Worm (Caenorhabditis elegans): ENCODE measurements around the gene iglr-1.
"Not testable (repeated sequence)": the region's sequence is repeated elsewhere in the genome, so short reads cannot be mapped to it uniquely, and the experiment has no call there.

Gene iglr-1

DNA sequence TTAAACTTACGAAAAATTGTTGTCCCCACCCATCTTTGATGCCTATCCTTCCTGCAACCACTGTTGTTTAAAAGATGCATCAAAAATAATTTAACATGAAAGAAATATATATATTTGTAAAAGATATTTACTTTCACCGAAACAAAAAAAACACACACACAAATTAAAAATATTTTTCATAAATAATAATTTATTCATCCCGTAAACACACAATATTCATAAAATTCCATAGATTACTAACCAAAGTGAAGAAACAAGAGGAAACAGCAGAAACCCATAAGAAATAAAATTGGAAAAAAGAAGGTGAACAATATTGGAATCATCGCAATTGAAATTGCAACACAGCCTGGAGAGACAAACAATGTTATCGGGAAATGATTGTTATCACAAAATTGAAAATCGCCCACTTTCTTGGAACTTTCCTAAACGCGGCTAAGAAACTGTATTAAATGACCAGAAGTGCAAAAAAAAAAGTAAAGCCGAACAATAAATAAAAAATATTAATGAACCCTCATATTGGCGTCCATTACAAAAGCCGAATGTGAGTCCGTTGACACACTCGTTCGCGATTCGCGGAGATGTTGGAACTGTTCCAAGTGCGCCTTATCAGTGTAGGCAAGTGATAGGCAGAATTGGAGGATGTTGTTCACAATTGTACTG is 12.8 kb upstream of the iglr-1 start, which contains the start of gene slc-25A18.1:
slc-25A18.1 (minus strand) TSS at position 51 of the 660 bp plus-strand sequence.
- no peak for TF ChIP-seq unc-62 (GFP tag; optimal IDR thresholded peaks at IDR 0.05)

DNA sequence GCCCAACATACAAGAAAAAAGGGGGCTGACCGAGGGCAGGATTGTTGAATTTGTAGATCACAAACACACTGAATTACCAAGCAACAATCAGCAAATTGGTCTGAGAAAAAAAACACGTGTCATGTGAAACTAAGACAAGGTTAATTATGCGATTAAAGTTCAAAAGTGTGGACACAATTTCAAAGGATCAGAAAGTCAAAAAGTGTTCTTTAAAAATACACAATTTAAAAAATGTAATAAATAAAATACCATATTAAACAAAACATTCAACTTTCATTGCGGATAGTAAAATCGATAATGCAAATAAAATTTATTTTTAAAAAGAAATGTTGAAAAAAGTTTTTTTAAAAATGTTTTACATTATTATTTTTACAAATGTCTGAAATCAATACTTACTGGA is 7.9 kb upstream of the iglr-1 start, which contains the start of gene cutl-3:
cutl-3 (minus strand) TSS at position 101 of the 400 bp plus-strand sequence.
- no peak for TF ChIP-seq unc-62 (GFP tag; optimal IDR thresholded peaks at IDR 0.05)

DNA sequence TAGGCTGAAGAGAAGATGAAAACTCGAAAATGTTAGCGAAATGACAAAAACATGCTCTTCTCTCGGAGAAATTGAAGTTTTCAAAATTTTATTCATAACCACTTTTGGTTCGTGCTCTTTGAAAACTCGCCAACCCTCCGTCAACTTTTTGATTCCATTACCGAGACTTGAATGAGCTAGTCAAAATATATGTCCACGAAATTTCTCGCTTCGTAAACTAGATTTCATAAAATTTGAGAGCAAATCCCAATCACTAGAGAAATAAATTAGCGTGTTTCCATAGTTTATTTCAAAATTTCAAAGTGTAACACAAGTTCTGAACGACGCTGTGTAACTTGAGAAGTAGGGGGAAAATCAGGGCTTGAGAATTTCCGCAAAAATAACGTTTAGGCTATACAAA is 2.6 kb upstream of the iglr-1 start:
- no peak for TF ChIP-seq unc-62 (GFP tag; optimal IDR thresholded peaks at IDR 0.05)

DNA sequence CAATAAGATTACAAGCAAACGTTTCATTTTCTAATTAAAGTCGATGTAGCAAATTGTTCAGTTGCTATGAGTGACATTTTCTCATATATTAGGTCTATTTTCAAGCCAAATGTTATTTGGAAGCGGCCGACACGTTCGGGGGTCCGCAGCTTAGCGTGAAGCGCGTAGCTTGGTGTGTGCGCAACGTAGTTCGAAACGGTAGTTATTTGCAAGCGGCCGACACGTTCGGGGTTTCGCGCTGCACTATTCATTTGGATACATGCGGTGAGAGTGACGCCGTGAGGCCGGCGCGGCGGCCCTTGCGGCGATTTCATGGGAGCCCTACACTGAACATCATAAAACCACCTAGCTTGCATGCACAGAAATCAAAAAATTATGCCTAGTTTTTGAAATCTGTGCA is 3.0 kb downstream of the iglr-1 start:
- TF ChIP-seq unc-62 (GFP tag; optimal IDR thresholded peaks at IDR 0.05): no peak

DNA sequence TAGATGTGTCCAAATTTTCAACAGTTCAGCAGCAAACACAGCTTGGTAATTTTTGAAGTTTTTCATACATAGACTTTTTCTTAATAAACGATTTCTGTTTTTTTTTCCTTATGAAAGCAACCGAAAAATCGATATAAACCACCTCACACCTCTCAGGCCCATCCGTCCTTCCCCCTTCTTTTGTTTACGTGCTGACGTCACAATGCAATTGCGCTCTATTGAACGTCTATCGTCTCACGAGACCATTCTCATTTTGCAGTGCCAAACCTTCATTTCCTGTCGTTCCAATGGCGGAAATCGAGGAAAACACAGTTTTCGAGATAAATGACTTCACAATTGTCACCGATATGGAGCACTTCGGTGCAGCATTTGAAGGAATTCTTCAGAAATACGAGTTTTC is 7.9 kb downstream of the iglr-1 start, which contains the start of gene rbg-1:
rbg-1 (plus strand) TSS at position 260 of the 400 bp plus-strand sequence.
- TF ChIP-seq unc-62 (GFP tag; optimal IDR thresholded peaks at IDR 0.05): no peak

DNA sequence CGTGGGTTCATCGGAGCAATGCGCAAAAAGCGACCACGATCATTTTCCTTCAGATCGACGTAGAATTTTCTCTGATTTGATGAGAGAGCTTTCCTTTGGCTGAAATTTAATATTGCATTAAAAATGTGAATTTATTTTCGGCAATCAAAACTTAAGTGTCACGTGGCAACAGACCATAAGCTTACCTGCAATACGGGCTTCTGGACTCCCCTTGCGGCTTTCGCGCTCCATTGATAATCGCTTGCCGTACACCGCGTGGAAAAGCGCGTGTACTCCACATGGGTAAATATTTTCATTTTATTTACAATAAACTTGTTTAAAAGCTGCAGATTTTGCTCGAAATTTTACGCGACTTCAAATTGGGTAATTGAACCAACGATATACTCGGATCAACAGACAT is 8.7 kb downstream of the iglr-1 start, which contains the start of gene plp-2:
plp-2 (minus strand) TSS at position 280 of the 400 bp plus-strand sequence.
- no peak for TF ChIP-seq unc-62 (GFP tag; optimal IDR thresholded peaks at IDR 0.05)

DNA sequence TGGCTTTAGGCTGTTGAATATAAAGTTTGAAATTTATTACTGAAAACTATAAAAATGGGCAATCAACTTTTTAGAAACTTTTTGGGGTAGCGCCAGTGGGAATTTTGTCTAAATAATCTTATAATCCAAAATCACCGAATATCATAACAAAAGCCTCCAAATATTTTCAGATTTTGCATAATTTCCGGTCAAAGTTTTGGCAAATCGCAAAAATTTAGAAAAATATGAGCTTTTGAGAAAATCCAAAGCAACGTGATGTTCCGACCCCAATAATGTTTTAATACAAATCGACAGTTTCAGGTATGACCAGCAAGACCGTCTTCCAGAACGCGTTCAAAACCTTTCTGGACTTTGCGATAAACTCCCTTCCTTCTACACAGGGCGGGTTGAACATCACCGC is 11.8 kb downstream of the iglr-1 start, which contains the start of gene emre-1:
emre-1 (plus strand) TSS at position 301 of the 400 bp plus-strand sequence.
- no peak for TF ChIP-seq unc-62 (GFP tag; optimal IDR thresholded peaks at IDR 0.05)

DNA sequence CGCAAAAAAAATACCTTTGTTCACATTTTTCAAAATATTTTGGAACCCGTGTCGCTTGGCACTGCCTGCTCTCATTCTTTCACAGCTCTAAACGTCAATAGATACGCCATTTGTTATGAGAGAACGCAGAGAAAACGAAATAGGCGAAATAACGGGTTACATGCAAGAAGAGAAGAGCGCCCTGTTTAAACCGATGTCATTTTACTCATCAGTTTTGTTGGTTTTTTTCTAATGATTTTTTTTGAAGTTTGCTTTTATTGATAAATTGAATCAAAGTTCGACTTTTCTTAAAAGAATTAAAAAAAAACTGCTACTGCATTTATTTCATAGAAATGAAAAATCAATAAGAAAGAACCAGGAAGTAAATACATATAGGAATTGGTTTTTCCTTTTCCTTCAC is 12.4 kb downstream of the iglr-1 start:
- TF ChIP-seq unc-62 (GFP tag; optimal IDR thresholded peaks at IDR 0.05): no peak

DNA sequence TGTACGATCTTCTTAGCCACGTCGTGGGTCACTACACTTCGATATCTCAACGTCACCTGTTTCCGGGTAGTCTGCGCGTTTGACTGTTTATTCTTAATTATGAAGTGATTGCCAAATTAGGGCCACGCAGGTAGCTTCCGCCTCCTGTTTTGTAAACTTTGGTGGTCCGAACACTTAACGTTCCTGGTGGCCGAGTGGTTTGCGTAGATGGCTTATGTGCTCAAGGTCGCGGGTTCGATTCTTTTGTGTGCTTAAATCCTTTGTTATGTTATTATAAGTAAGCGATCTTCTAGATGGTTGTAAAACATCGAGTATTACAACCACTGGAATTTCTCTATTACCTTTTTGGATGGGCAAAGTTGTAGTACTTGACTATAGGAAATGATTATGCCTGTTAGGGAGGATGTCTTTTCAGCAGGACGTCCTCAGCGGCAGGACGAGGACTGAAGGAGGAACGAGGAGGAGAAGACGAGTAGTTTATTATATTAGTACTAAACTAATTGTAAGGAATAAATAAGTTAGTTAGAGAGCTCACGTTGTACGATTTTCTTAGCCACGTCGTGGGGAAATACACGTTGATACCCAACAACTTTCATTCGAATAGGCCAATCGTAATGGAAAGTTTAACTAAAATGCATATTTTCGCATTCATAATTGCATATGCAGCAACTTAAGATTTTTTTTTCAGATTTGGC is 14.2 kb downstream of the iglr-1 start:
- TF ChIP-seq unc-62 (GFP tag; optimal IDR thresholded peaks at IDR 0.05): no peak

DNA sequence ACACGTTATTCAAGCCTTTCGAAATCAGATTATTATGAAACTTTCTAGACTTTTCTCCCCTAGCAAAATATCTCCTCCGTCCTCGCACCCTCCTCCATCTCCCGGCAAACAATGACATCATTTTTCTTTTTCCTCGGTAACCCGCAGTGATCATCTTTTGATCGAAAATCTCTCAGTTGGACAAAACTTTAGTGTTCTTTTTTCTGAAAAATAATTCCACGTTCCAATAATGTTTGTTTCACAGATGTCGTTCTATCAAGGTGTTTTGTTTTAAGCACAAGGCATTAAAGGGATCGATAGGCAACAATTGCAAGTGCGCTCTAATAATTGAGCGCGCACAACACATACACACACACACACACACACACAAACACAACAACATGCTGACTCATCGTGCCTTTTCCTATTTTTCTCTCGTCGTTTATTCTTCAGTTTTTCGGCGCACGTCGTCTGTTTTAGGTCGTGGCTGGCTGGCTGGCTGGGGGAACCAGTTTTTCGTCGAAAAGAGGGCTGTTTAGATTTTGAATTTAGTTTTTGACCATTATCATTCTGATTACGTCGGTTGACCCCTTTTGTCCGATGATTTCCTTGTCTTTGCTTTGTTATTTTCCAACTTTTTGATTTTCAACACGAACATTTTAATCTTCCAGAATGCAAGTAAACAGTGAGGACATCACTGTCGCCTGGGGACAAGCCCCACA is 15.6 kb downstream of the iglr-1 start, which contains the start of gene F20D1.3:
F20D1.3 (plus strand) TSS at position 651 of the 701 bp plus-strand sequence.
- no peak for TF ChIP-seq unc-62 (GFP tag; optimal IDR thresholded peaks at IDR 0.05)

DNA sequence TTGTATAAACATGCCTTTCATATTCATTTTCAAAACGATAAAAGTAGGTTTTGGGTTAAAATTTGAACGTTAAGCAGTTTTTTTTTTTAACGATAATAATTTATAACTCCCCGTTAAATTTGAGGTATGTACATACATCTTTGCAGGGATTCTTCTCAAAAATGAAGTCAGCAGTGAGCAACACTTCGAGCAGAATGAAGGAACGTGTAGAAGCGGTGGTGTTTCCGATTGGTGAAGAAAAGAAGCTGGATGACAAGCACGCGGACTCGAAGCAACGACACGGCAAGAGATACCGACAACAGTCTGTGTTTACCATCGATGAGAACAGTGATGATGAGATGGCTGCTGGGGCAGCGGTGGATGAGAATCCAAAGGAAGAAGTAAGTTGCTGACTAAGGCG is 18.1 kb downstream of the iglr-1 start:
- no peak for TF ChIP-seq unc-62 (GFP tag; optimal IDR thresholded peaks at IDR 0.05)

DNA sequence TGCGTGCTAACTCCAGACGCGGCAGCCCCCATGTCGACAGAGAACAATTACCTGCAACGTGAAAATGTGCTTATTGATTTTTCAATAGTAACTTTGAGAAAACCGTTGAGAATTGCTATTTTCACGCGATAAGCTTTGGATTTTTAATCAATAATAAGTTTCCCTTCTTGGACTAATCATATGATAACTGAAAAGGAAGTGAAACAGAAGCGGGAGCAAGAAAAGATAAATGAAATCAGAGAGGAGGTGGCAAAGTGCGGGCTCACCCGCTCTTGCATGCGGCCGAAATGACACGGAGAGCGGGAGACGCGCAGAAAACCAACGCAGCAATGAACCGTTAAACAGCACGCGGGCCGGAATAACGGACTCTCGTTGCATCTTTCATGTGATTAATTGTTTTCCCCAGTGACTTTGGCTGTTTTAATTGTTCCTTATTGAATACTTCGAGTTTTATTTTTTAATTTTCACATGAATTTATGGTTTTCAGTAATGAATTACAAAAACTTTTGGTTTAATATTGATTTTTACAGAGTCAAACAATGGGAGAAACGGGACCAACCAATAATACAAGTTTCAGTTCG is 20.9 kb downstream of the iglr-1 start, which contains the start of the genes flwr-1 and tbc-1:
flwr-1 (minus strand) TSS at position 51 of the 581 bp plus-strand sequence.
tbc-1 (plus strand) TSS at position 531 of the 581 bp plus-strand sequence.
- no peak for TF ChIP-seq unc-62 (GFP tag; optimal IDR thresholded peaks at IDR 0.05)

DNA sequence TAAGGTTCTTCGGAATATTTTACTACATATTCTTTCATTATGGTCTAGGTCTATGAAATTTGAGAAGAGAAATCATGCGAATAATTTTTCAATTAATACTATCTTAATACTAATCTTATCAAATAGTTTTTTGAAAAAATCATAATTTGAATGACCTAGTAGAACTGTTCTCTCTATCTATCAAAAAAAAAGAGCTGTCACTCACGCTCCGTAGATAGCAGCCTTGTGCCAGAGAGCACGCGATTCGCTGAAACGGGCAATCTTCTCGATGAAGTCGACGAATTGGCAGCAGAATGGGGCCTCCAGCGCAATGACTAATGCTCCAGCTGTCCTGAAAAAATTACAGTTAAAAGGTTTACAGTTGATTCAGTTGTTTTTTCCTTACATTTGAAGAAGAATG is 21.6 kb downstream of the iglr-1 start:
- TF ChIP-seq unc-62 (GFP tag; optimal IDR thresholded peaks at IDR 0.05): no peak

DNA sequence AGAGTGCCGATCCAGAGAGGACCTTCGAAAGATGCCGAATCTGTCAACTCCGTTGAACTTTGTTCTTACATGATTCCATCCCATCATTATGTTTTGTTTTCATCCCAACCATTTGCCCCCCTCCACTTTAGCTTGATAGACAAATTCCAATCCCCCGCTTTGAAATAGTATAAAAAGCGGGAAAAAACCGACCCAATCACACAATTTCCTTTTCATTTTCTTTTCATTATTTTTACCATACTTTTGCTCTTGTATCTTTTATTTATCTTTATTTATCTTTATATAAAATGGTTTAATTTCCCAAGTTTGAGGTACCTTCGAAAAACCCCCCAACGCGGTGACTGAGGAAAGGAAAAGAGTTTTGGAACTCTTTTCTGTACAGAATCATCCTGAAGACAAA is 24.7 kb downstream of the iglr-1 start, which contains the start of gene F20D1.22:
F20D1.22 (plus strand) TSS at position 301 of the 400 bp plus-strand sequence.
- not testable (repeated sequence) for TF ChIP-seq unc-62 (GFP tag; optimal IDR thresholded peaks at IDR 0.05)

DNA sequence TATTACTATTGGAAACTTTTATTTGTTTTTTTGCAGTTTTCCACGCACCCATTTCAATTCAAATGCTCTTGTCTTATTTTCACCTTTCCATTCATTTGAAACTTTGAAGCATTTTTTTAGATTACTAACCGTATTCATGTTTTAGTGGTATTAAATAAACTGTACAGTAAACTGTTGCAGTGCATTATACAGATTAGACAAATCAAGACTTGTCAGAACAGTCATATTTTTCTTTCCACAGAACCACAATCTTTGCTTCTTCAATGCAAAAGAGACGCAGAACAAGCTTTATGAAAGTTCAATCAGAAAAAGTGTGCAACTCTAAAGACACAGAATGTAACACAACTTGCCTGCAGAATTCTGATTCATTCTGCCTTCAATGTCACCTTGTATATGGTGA is 25.4 kb downstream of the iglr-1 start, which contains the start of gene F45B8.5:
F45B8.5 (plus strand) TSS at position 301 of the 400 bp plus-strand sequence.
- TF ChIP-seq unc-62 (GFP tag; optimal IDR thresholded peaks at IDR 0.05): no peak
